Fruit fly (Drosophila melanogaster): ENCODE data around the gene CG17362.

Gene CG17362

DNA sequence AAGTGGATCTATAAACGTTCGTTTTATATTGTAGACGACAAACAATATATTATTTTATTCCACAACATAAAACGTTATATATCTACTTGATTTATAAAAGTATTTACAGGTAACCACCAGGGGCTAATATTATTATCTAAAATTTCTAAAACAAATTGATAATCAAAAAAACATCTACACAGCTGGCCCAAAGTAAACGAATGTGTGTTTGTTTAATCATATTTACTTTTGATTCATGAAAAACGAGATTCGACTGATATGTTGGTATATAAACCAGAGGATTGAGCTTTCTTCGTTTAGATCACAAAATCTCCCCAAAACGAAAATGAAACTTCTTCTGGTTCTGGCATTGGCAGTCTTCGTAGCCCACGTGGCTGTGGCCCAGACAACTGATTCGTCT, at the start of gene CG17362:
Gene CG17362, plus strand, starts transcription at position 291 of the 400 bp plus-strand sequence.
- TF ChIP-seq CG17801 (GFP tag; optimal IDR thresholded peaks at IDR 0.05; ENCODE audit: partially characterized antibody) = no peak

DNA sequence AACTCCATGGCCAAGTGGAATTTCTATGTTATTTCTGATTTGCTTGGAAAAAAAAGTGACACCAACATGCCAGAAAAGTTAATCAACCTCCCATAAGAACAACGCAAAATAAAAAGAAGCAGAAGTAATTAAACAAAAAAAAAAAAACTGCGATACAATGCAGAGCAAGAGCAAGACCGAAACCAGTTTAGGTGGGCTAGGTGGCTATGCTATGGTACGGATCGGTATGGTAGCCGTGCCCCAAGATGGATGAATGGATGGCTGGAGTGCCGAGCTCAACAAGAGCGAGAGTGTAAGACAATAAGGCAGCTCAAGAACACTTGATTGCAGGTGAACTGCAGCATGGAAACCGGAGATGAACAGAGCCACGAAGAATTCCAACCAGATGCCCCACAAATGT, 49.6 kb upstream of the CG17362 start:
- TF ChIP-seq CG17801 (GFP tag; optimal IDR thresholded peaks at IDR 0.05; ENCODE audit: partially characterized antibody) = no peak

DNA sequence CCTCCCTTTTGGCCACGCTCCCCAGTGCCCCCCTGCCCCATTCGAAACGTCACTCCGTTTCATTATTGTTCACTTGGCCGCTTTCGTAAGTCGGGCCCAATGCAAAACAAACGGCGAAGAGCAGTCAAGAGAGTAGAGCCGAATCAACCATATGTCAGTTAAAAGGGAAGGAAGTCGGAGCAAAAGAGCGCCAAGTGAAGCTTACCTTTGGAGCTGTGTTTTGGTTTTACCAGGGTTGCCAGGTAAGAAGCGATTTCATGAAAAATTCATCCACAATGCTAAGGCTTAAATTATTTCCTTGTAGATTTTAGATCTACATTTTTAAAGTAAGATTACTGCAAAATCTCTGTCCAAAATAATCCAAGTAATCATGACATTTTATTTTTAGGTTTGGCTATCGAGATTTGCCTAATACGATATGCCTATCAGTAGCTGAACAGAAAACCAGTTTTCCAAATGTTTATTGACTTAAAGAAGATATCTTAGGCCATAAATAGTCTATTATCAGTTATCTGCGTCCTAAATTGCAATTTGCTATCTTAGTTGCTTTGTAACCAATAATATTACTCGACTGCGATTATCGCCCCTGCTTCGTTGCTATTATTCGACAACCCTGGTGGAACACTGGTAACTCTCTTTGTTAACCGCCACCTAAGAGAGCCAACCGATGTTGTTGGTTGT, 47.8 kb upstream of the CG17362 start:
- peak; percentile 86 for TF ChIP-seq CG17801 (GFP tag; optimal IDR thresholded peaks at IDR 0.05; ENCODE audit: partially characterized antibody)

DNA sequence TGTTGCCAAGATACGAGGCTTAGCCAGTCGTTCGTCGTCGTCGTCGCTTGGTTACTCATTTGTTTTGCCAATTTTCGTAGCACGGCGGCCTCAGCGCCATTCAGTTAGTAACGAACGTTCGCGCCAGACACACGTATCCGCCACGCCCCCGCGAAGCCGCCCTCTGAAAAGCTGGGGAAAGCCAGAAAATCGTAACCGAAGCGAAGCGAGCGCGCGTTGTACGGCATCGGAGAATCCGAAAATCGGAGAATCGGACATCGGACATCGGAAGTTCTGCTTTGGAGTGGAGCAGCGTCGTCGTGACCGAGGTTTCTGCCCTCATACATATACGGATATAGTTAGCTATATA, 47.3 kb upstream of the CG17362 start, which contains the start of gene CG32137:
Gene CG32137, plus strand, starts transcription at position 100 of the 349 bp plus-strand sequence.
- TF ChIP-seq CG17801 (GFP tag; optimal IDR thresholded peaks at IDR 0.05; ENCODE audit: partially characterized antibody) = no peak

DNA sequence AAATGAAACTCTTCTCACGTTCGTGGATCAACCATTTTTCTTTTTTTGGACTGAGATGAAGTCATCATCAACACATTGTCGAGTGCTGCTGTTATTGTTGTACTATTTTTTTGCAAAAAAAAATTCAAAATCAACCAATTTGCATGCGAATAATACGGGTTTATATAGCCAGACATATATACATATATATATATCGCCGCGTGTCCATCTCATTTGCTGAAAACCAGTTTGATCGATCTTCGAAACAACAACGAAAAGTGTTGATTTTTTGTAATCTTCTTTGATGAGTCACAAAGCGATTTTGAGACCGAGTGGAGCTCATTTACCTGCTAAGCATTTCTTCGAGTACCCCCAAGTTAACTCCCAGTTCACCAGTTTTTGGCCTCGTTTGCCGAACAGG, 40.4 kb upstream of the CG17362 start:
- peak; percentile 2 for TF ChIP-seq CG17801 (GFP tag; optimal IDR thresholded peaks at IDR 0.05; ENCODE audit: partially characterized antibody)

DNA sequence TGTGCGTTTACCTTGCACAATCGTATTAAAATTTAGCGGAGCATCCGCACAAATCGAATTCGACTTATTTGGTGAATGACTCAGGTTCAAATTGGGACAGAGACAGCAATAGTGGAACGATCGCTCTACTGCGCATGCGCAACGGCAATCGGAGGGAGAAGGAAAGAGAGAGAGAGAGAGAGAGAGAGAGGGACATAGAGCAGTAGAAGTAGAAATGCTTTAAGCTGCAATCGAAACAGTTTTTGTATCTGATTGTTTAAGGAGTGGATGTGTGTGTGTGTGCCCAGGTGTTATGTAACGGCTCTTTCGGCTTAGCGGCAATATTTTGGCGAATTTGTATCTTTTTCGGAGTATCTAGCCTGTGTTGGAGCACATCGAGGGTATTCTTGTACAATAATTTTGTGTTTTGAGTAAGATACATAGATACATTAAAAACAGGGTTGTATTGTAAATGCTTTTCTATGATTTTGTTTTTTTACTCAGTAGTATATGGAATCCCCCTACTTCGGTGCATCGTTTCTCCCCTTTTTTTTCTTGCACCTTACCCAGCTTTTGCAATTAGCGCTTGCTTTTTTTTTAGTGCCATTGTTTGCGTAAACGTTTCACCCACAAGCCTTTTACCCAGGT, 36.9 kb upstream of the CG17362 start:
- no peak for TF ChIP-seq CG17801 (GFP tag; optimal IDR thresholded peaks at IDR 0.05; ENCODE audit: partially characterized antibody)

DNA sequence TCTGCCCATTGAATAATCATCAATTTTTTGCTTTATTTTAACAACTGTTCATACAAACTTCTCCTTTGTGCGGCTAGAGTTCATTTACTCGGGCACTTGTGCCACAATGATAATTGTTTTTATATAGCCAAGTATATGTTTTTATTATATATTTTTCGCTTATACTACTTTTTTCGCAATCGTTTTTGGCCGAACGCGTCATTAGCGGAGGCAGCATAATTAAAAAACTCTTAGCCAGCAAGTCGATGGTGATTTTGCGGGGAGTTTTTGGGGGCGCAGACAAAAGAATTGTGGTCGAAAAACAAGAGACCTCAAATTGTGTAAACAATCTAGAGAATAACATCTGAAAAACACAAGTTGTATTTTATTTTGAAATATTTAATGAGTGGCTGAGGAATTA, 34.9 kb upstream of the CG17362 start:
- TF ChIP-seq CG17801 (GFP tag; optimal IDR thresholded peaks at IDR 0.05; ENCODE audit: partially characterized antibody) = no peak

DNA sequence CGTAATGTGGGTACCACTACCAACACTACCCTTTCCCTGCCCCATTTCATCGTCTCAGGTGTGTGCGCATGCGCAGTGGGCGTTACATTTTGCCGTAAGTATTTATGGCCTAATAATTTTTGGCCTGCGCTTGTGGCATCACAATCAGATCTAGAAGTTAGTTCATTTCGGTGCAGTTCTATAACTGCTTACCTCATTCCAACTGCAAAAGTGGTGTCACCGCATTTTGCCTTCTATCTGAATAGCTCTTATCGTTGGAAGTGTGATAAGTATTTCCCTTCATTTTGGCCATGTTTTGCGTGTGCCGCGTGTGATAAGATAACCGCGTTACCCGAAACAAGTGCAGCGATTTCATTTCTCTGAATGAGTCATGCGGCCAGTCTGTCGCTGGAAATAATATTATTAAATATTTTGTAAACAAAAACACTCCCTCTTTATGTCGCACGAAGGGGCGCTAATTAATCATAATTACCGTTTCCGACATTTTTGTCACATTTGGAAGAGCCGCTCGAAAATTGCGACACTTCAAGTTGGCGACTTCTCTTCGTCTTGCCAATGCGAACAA, 33.9 kb upstream of the CG17362 start:
- TF ChIP-seq CG17801 (GFP tag; optimal IDR thresholded peaks at IDR 0.05; ENCODE audit: partially characterized antibody) = peak; percentile 11

DNA sequence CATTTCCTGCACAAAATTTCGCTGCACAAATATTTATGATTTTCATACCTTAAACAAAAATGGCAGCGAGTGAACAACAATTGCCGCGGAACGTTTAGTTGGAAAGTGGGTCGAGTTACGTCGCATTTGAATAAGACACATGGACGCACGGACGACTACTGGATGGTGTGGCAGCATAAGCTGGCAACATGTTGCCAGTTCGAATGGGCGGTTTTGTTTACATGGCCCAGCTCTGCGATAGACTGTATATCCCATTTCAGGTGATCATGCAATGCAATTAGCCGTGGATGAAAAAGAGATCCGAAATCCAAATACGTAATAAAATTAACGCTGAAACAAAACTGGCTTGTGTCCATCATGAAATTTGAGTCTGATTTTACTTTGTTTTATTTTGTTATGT, 29.8 kb upstream of the CG17362 start:
- no peak for TF ChIP-seq CG17801 (GFP tag; optimal IDR thresholded peaks at IDR 0.05; ENCODE audit: partially characterized antibody)

DNA sequence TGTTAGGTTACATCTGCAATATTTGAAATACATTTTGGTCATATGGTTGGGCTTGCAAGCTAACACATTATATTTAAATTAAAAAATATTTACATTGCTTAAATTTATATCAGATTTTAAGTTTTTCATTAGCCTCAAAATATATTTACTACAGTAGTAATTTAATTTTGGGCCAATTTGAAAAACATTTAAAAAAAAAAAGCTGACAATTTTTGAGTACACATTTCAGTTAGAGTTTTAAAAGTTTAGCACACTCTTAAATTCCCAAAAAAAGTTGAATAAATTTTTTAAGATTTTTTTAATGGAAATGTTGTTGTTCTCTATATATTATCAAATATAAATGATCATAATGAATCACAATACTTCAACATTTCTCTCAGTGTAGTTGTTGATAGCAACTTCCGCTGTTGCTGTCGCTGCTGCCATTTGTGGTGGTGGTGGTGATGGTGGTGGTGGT, 29.2 kb upstream of the CG17362 start:
- no peak for TF ChIP-seq CG17801 (GFP tag; optimal IDR thresholded peaks at IDR 0.05; ENCODE audit: partially characterized antibody)

DNA sequence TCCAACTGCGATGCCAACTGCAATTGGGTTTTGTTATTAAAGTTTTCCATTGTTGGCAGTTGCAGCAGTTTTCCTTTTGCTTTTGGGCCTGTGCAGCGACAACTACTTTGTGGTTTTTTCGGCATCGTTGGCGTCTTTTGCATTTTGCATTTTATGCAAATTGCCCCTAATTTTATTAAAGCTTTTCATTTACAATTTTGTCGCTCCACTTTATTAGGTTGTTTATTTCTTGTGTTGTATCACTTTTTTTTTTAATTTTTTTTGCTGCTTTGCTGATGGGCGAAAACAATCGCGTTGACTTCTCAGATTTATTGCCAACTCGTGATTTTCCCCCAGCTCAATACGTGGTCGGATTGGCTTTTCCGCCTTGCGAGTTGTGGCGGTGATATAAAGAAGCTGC, 28.6 kb upstream of the CG17362 start:
- no peak for TF ChIP-seq CG17801 (GFP tag; optimal IDR thresholded peaks at IDR 0.05; ENCODE audit: partially characterized antibody)

DNA sequence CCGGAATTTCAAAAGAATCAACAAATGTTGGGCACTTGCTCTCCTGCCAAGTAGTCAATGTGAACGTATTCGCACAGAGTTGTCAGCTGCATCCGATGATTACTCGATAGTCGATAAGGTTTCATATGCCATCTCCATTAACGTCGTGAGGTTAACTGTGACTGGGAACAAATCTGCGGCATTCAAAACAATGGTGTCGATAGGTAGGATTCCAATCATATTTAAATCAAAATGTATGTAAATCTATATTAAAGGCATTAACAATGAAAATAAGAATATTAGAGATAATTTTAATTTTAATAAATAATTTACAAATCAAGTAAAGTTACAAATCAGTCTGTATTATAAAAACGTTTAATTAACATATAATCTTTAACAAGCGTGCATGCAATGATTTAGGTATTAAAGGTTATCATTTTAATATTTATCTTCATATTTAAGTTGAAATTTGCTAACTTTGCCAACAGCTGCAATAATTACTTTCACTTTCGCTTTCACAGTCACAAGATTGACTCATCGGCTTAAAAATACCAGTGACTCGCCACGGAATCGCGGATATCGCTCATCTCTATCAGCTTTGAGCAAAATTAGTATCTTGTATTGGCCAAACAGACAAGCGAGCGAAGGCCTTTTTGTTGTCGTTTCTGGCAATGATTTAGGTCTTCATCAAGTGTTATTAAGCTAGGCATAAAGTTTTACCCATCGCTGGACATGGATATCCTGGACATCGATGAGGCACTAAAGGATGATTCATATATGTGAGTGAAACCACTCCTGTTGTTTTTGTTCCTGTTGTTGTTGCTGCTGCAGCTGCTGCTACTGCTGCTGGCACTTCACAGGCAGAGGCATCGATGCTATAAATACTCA, 21.6 kb upstream of the CG17362 start, which contains the start of the genes Meics, Nxf3 and ssp2:
Gene Meics, minus strand, starts transcription at position 68 of the 867 bp plus-strand sequence.
Gene Nxf3, plus strand, starts transcription at position 569 of the 867 bp plus-strand sequence.
Gene ssp2, plus strand, starts transcription at position 569 of the 867 bp plus-strand sequence.
- TF ChIP-seq CG17801 (GFP tag; optimal IDR thresholded peaks at IDR 0.05; ENCODE audit: partially characterized antibody) = peak; percentile 5

DNA sequence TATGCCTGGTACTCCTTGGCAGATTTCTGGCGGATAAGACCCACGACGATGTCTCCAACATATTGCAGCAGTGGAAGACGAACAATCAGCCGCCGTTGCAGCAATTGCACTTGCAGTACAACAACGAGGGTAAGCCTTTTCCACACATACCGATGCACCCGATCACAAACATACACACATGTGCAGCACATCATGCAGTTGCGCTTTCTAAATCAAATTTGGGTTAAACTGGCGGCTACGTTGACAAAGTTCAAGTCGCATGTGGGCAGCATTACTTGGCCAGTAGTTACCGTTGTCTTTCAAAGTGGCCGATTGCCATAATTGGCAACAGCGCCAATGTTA, 20.9 kb upstream of the CG17362 start:
- TF ChIP-seq CG17801 (GFP tag; optimal IDR thresholded peaks at IDR 0.05; ENCODE audit: partially characterized antibody) = no peak

DNA sequence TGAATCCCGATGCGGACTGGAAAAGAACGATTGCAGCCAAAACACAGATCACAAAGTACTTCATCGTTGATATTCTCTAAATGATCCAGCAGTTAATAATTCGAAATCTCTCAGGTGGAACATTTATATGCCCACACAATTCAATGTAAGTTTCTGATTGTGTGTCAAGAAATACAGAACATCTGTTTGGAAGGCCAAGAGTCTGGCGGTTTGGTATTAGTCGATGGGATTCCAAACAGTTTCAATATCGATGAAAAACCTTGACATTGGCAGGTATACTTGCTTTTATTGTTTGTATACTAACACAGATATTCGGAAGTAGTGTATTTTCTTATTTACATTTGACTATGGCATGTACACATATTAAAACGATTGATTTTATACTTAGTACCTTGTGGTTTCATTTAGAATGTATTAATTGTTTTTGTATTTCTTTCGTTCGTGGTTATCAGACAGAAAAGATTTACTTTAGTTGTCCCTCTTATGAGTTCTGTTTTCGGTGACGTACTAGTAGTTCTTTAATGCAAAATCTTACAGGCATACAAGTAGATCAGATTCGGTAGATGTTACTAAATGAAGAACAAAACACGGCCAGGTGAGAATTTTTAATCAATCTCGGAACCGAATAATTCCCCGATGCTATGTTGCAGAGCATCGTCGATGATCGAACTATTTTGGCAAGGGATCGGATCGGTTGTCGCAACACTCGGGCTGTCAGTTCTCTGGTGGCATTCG, 12.9 kb upstream of the CG17362 start, which contains the start of the genes CG13738 and Hsc70-1:
Gene CG13738, minus strand, starts transcription at position 101 of the 735 bp plus-strand sequence.
Gene Hsc70-1, plus strand, starts transcription at position 685 of the 735 bp plus-strand sequence.
- no peak for TF ChIP-seq CG17801 (GFP tag; optimal IDR thresholded peaks at IDR 0.05; ENCODE audit: partially characterized antibody)
